Worm (Caenorhabditis elegans): ENCODE results near the gene Y25C1A.2.

DNA sequence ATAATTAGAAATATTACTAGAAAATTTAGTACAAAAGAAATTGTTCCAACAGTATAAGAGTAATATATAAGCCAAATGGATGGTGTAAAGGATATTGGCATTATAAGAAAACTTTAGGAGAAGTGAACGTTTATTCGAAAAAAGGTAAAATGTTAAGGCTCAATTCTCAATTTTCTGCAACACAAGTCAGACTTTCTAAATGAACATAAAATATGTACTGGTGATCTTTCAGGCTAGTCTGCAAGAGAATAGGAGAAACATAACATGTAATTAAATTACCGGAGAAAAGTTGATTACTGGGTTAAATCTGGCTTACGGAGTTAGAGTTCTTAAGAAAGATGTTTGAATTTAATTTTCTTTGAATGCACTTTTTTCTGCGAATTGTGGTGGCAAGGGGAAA lies 44.3 kb downstream of the Y25C1A.2 start, which contains the start of gene sri-33:
- no peak for TF ChIP-seq flt-1 (GFP tag; IDR thresholded peaks at IDR 0.05)
- TF ChIP-seq T22C8.4 (GFP tag; IDR thresholded peaks at IDR 0.05): no peak
- no peak for TF ChIP-seq klf-2 (GFP tag; conservative IDR thresholded peaks at IDR 0.05)
- no peak for TF ChIP-seq ztf-23 (GFP tag; IDR thresholded peaks at IDR 0.05)
- TF ChIP-seq med-1 (GFP tag; optimal IDR thresholded peaks at IDR 0.05; ENCODE audit: insufficient read depth): no peak

All from whole organism, midembryonic.